Worm (Caenorhabditis elegans) whole organism, early embryonic: ENCODE data around the gene tsp-13.

Experiments used
- B0310.2 ChIP-seq: sonication (generic microtip); optimal IDR thresholded peaks from 2 replicates; lab custom pipeline; 2016; ENCODE audit warnings: mild to moderate bottlenecking, missing genetic modification characterization, missing compliant biosample characterization
- F13C5.2 ChIP-seq: sonication (generic microtip); optimal IDR thresholded peaks from 2 replicates; lab custom pipeline; 2017; ENCODE audit warnings: mild to moderate bottlenecking, missing genetic modification characterization, inconsistent platforms, missing compliant biosample characterization
- aly-1 ChIP-seq: sonication (generic microtip); optimal IDR thresholded peaks from 2 replicates; lab custom pipeline; 2016; ENCODE audit warnings: missing genetic modification characterization, missing compliant biosample characterization
- ama-1 ChIP-seq: fragments of 150-350 bp; optimal IDR thresholded peaks from 2 replicates; lab custom pipeline; 2014
- ceh-13 ChIP-seq: fragments of 200-800 bp; sonication (Bioruptor generic); optimal IDR thresholded peaks from 2 replicates; lab custom pipeline; 2018; ENCODE audit warnings: mild to moderate bottlenecking, missing genetic modification characterization, missing compliant biosample characterization
- ceh-36 ChIP-seq: sonication (generic microtip); optimal IDR thresholded peaks from 2 replicates; lab custom pipeline; 2016; ENCODE audit warnings: missing genetic modification characterization, inconsistent platforms, missing compliant biosample characterization
- ets-7 ChIP-seq: sonication (generic microtip); optimal IDR thresholded peaks from 2 replicates; lab custom pipeline; 2016; ENCODE audit warnings: missing genotype, missing genetic modification characterization, missing compliant biosample characterization
- flt-1 ChIP-seq: fragments of 200-800 bp; sonication (Bioruptor generic); IDR thresholded peaks from 2 replicates; pipeline ENCODE4 v1.3.6; 2022; ENCODE audit warnings: missing genetic modification characterization, missing compliant biosample characterization
- hmbx-1 ChIP-seq: sonication (generic microtip); optimal IDR thresholded peaks from 2 replicates; lab custom pipeline; 2016; ENCODE audit warnings: mild to moderate bottlenecking, missing genetic modification characterization, missing compliant biosample characterization
- hmg-4 ChIP-seq: fragments of 200-800 bp; sonication (Bioruptor generic); optimal IDR thresholded peaks from 2 replicates; lab custom pipeline; 2018; ENCODE audit warnings: mild to moderate bottlenecking, missing genetic modification characterization, missing compliant biosample characterization
- hnd-1 ChIP-seq: sonication (generic microtip); optimal IDR thresholded peaks from 2 replicates; lab custom pipeline; 2016; ENCODE audit warnings: missing genetic modification characterization, missing compliant biosample characterization
- pes-1 ChIP-seq: fragments of 200-800 bp; sonication (Bioruptor generic); IDR thresholded peaks from 2 replicates; pipeline ENCODE4 v1.3.6; 2022; ENCODE audit warnings: missing genetic modification reagents, missing genetic modification characterization, missing compliant biosample characterization
- scrt-1 ChIP-seq: fragments of 200-800 bp; sonication (Bioruptor generic); IDR thresholded peaks from 2 replicates; pipeline ENCODE4 v1.3.6; 2022; ENCODE audit warnings: missing genetic modification characterization, missing compliant biosample characterization
- sea-1 ChIP-seq: fragments of 200-800 bp; sonication (Bioruptor generic); conservative IDR thresholded peaks from 2 replicates; pipeline ENCODE4 v1.3.6; 2022; ENCODE audit warnings: missing genetic modification characterization, missing compliant biosample characterization
- tbx-11 ChIP-seq: fragments of 200-800 bp; sonication (Bioruptor generic); IDR thresholded peaks from 2 replicates; pipeline ENCODE4 v1.3.6; 2022; ENCODE audit warnings: missing genetic modification characterization, missing compliant biosample characterization
- tbx-37 ChIP-seq: fragments of 200-800 bp; sonication (Bioruptor generic); conservative IDR thresholded peaks from 2 replicates; pipeline ENCODE4 v1.3.6; 2022; ENCODE audit warnings: missing genetic modification reagents, missing genetic modification characterization, missing compliant biosample characterization
- tra-4 ChIP-seq: sonication (generic microtip); optimal IDR thresholded peaks from 2 replicates; lab custom pipeline; 2017; ENCODE audit warnings: missing genetic modification characterization, missing compliant biosample characterization

Gene tsp-13

ce11 chrV:19158664-19159063 lies 4.8 kb downstream of the tsp-13 start, which contains the start of gene Y39B6A.5:
Y39B6A.5 (minus strand) TSS chrV:19158877.
- TF ChIP-seq scrt-1 (GFP tag; lab: Robert Waterston, UW) = no peak
- TF ChIP-seq tbx-11 (GFP tag; lab: Robert Waterston, UW) = no peak
- no peak for TF ChIP-seq hmg-4 (GFP tag; lab: Kevin White, UChicago)
- no peak for TF ChIP-seq ama-1 (lab: Kevin White, UChicago)
- TF ChIP-seq F13C5.2 (tag; lab: Kevin White, UChicago) = no peak

- TF ChIP-seq tbx-37 (GFP tag; lab: Robert Waterston, UW) (no peak), scrt-1 (GFP tag; lab: Robert Waterston, UW) (no peak), ets-7 (no peak), ceh-36 (tag; lab: Kevin White, UChicago) (no peak), hmbx-1 (tag; lab: Kevin White, UChicago) (no peak), B0310.2 (no peak), hmg-4 (GFP tag; lab: Kevin White, UChicago) (no peak), pes-1 (no peak), hnd-1 (tag; lab: Kevin White, UChicago) (no peak), sea-1 (no peak)
Observed at ce11 chrV:19174626-19175025, 20.7 kb downstream of the tsp-13 start, which contains the start of gene hot-2. hot-2 (plus strand) TSS chrV:19174759.

DNA sequence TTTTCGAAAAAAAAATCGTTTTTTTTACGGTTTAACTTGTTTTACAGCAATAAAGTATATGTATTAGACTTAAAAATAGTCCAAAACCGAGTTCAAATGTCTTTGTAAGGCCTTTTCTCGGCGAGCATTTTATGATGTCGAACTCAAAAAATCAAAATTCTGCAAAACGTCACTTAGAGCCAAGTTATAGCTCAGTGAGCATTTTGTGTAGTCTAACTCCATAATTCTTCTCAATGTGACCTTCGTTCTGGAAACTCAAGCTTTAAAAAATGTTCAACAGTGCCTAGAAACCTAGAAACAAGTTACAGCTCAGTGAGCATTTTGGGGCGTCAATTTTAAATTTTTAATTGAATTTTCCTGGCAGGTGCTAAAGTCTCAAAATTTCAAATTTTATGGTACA lies 21.8 kb downstream of the tsp-13 start:
- TF ChIP-seq tbx-11 (GFP tag; lab: Robert Waterston, UW) (no peak), hnd-1 (tag; lab: Kevin White, UChicago) (no peak), hmbx-1 (tag; lab: Kevin White, UChicago) (no peak), ama-1 (lab: Kevin White, UChicago) (no peak), pes-1 (no peak), ceh-36 (tag; lab: Kevin White, UChicago) (no peak)

ce11 chrV:19177070-19177469 lies 23.2 kb downstream of the tsp-13 start:
- TF ChIP-seq flt-1 (GFP tag; lab: Robert Waterston, UW) (no peak), tra-4 (tag; lab: Kevin White, UChicago) (no peak), hmg-4 (GFP tag; lab: Kevin White, UChicago) (no peak), ceh-13 (GFP tag; lab: Kevin White, UChicago) (no peak), B0310.2 (no peak), F13C5.2 (tag; lab: Kevin White, UChicago) (no peak), tbx-11 (GFP tag; lab: Robert Waterston, UW) (no peak), ama-1 (lab: Kevin White, UChicago) (no peak), pes-1 (no peak)

DNA sequence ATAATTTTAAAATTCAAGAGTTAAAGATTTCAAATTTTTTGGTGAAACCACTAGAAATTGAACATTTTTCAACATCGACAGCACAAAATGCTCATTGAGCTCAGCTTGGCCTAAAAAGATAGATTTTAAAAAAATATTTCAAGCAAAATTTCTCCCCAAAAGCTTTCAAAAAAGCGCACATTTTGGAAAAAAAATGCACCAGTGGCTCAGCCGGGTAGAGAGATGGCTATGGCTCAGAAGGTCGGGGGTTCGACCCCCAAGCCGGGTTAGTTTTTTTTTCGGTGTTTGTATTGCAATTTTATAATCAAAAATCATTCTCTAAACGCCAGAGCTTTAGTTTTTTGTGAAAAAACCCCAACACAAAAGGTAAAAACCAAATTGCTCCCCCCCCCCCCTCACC lies 23.9 kb downstream of the tsp-13 start:
- TF ChIP-seq ama-1 (lab: Kevin White, UChicago) (no peak), tra-4 (tag; lab: Kevin White, UChicago) (no peak), aly-1 (tag; lab: Kevin White, UChicago) (no peak), F13C5.2 (tag; lab: Kevin White, UChicago) (no peak), ceh-36 (tag; lab: Kevin White, UChicago) (no peak), hmbx-1 (tag; lab: Kevin White, UChicago) (no peak), B0310.2 (no peak), flt-1 (GFP tag; lab: Robert Waterston, UW) (no peak), tbx-11 (GFP tag; lab: Robert Waterston, UW) (no peak), ets-7 (no peak), hmg-4 (GFP tag; lab: Kevin White, UChicago) (no peak)

DNA sequence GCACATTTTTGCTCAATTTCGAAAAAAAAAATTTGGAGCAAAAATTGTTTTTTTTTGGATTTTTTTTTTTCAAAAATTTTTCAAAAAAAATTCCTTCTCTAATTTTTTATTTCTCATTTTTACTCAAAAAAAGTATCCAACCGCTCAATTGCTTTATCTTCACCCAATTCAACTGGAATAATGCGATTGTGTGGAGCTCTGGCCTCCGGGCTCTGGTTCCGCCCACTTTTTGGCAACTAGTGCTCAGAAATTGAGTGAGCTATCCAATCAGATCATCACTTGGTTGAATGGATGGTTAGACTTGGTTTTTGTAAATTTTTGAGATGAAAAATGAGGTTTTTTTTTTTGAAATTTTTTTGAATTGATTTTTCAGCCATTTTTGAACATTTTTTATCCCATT lies 25.0 kb downstream of the tsp-13 start:
- TF ChIP-seq tbx-11 (GFP tag; lab: Robert Waterston, UW) = no peak
- no peak for TF ChIP-seq ama-1 (lab: Kevin White, UChicago)
- no peak for TF ChIP-seq aly-1 (tag; lab: Kevin White, UChicago)
- TF ChIP-seq ceh-13 (GFP tag; lab: Kevin White, UChicago) = no peak
- no peak for TF ChIP-seq hmg-4 (GFP tag; lab: Kevin White, UChicago)
- no peak for TF ChIP-seq sea-1
- no peak for TF ChIP-seq ets-7
- TF ChIP-seq scrt-1 (GFP tag; lab: Robert Waterston, UW) = no peak
- no peak for TF ChIP-seq flt-1 (GFP tag; lab: Robert Waterston, UW)
- TF ChIP-seq F13C5.2 (tag; lab: Kevin White, UChicago) = no peak
- TF ChIP-seq hnd-1 (tag; lab: Kevin White, UChicago) = no peak
- no peak for TF ChIP-seq hmbx-1 (tag; lab: Kevin White, UChicago)
- TF ChIP-seq ceh-36 (tag; lab: Kevin White, UChicago) = no peak
- TF ChIP-seq tra-4 (tag; lab: Kevin White, UChicago) = no peak
- TF ChIP-seq tbx-37 (GFP tag; lab: Robert Waterston, UW) = no peak
- TF ChIP-seq pes-1 = no peak
- no peak for TF ChIP-seq B0310.2

DNA sequence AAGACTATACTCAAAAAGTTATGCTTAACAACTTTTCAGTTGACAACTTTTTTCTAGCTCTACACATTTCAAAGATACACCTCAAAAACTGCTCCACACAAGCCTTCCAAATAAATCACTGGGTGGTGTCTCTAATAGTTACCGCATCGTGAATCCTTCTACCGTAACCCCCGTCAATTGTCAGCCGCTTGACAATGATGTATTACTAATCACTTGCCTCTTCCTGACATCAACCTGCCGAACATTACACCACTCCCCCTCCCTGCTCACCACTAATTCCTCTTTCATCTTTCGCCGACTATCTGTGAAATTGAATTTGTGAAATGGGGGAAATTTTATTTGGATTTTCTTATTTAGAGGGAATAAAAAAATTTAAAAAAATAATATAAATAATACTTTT lies 27.8 kb downstream of the tsp-13 start:
- TF ChIP-seq hmg-4 (GFP tag; lab: Kevin White, UChicago) = no peak
- no peak for TF ChIP-seq tbx-37 (GFP tag; lab: Robert Waterston, UW)
- TF ChIP-seq sea-1 = no peak
- no peak for TF ChIP-seq ceh-36 (tag; lab: Kevin White, UChicago)
- TF ChIP-seq aly-1 (tag; lab: Kevin White, UChicago) = no peak
- TF ChIP-seq pes-1 = no peak
- TF ChIP-seq scrt-1 (GFP tag; lab: Robert Waterston, UW) = no peak
- no peak for TF ChIP-seq B0310.2
- no peak for TF ChIP-seq F13C5.2 (tag; lab: Kevin White, UChicago)
- TF ChIP-seq ets-7 = no peak
- no peak for TF ChIP-seq tra-4 (tag; lab: Kevin White, UChicago)
- TF ChIP-seq hnd-1 (tag; lab: Kevin White, UChicago) = no peak
- TF ChIP-seq tbx-11 (GFP tag; lab: Robert Waterston, UW) = no peak
- no peak for TF ChIP-seq flt-1 (GFP tag; lab: Robert Waterston, UW)
- TF ChIP-seq ama-1 (lab: Kevin White, UChicago) = no peak
- no peak for TF ChIP-seq hmbx-1 (tag; lab: Kevin White, UChicago)
- no peak for TF ChIP-seq ceh-13 (GFP tag; lab: Kevin White, UChicago)
